Fruit fly (Drosophila melanogaster) whole organism, prepupa: ENCODE data around the gene CG46462.

ENCODE experiments used
- CG16779 ChIP-seq: fragments of 200-800 bp; sonication (Bioruptor generic); optimal IDR thresholded peaks from 3 replicates; lab custom pipeline; 2017; ENCODE audit warnings: missing biosample characterization, mild to moderate bottlenecking, missing genetic modification characterization
- acj6 ChIP-seq: fragments of 200-800 bp; sonication (Bioruptor generic); optimal IDR thresholded peaks from 3 replicates; lab custom pipeline; 2016; ENCODE audit warnings: missing biosample characterization, missing genetic modification characterization

- TF ChIP-seq acj6 (GFP tag; lab: Kevin White, UChicago) (no peak), CG16779 (tag; lab: Kevin White, UChicago) (no peak)
Observed at dm6 chr3L:19931391-19931790, at the start of gene CG46462.
